Fruit fly (Drosophila melanogaster) whole organism, embryonic: ENCODE measurements around the gene chrb.

Experiments used
- ATbp ChIP-seq: fragments of 200-800 bp; sonication (Bioruptor generic); optimal IDR thresholded peaks from 2 replicates; lab custom pipeline; 2017; ENCODE audit warnings: missing biosample characterization, mild to moderate bottlenecking, missing genetic modification characterization, missing genetic modification reagents
- Blimp-1 ChIP-seq: fragments of 200-800 bp; sonication (Bioruptor generic); optimal IDR thresholded peaks from 3 replicates; lab custom pipeline; 2018; ENCODE audit warnings: missing biosample characterization, missing genetic modification characterization, mild to moderate bottlenecking, moderate library complexity, missing genetic modification reagents
- CG1024 ChIP-seq: fragments of 200-800 bp; sonication (Bioruptor generic); IDR thresholded peaks from 2 replicates; pipeline ENCODE4 v1.3.6; 2022; ENCODE audit warnings: missing biosample characterization, missing genetic modification characterization
- CG10543 ChIP-seq: fragments of 200-800 bp; sonication (Bioruptor generic); optimal IDR thresholded peaks from 3 replicates; lab custom pipeline; 2017; ENCODE audit warnings: missing biosample characterization, mild to moderate bottlenecking, missing genetic modification characterization, moderate library complexity
- CG12104 ChIP-seq: fragments of 200-800 bp; sonication (Bioruptor generic); optimal IDR thresholded peaks from 3 replicates; lab custom pipeline; 2016; ENCODE audit warnings: missing biosample characterization, missing genetic modification characterization
- CG13894 ChIP-seq: fragments of 200-800 bp; sonication (Bioruptor generic); optimal IDR thresholded peaks from 3 replicates; lab custom pipeline; 2018; ENCODE audit warnings: missing biosample characterization, mild to moderate bottlenecking, missing genetic modification characterization, moderate library complexity
- CG14860 ChIP-seq: fragments of 200-800 bp; sonication (Bioruptor generic); IDR thresholded peaks from 3 replicates; pipeline ENCODE4 v1.3.6; 2022; ENCODE audit warnings: missing biosample characterization, missing genetic modification characterization; ENCODE audit not compliant: partially characterized antibody
- CG15073 ChIP-seq: fragments of 200-800 bp; sonication (Bioruptor generic); optimal IDR thresholded peaks from 2 replicates; lab custom pipeline; 2016; ENCODE audit warnings: missing biosample characterization, missing genetic modification characterization
- CG1529 ChIP-seq: fragments of 200-800 bp; sonication (Bioruptor generic); optimal IDR thresholded peaks from 3 replicates; lab custom pipeline; 2018; ENCODE audit warnings: missing biosample characterization, missing genetic modification characterization
- CG15601 ChIP-seq: fragments of 200-800 bp; sonication (Bioruptor generic); optimal IDR thresholded peaks from 3 replicates; lab custom pipeline; 2019; ENCODE audit warnings: missing biosample characterization, mild to moderate bottlenecking, missing genetic modification characterization, moderate library complexity
- CG16815 ChIP-seq: fragments of 200-800 bp; sonication (Bioruptor generic); optimal IDR thresholded peaks from 3 replicates; lab custom pipeline; 2017; ENCODE audit warnings: missing biosample characterization, mild to moderate bottlenecking, missing genetic modification characterization
- CG2199 ChIP-seq: fragments of 200-800 bp; sonication (Bioruptor generic); IDR thresholded peaks from 3 replicates; pipeline ENCODE4 v1.3.6; 2022; ENCODE audit warnings: missing biosample characterization, missing genetic modification characterization
- CG2889 ChIP-seq: fragments of 200-800 bp; sonication (Bioruptor generic); IDR thresholded peaks from 3 replicates; pipeline ENCODE4 v1.3.6; 2022; ENCODE audit warnings: missing biosample characterization, missing genetic modification characterization
- CG31388 ChIP-seq: fragments of 200-800 bp; sonication (Bioruptor generic); optimal IDR thresholded peaks from 2 replicates; lab custom pipeline; 2016; ENCODE audit warnings: missing biosample characterization, missing genetic modification characterization
- CG32532 ChIP-seq: fragments of 200-800 bp; sonication (Bioruptor generic); IDR thresholded peaks from 2 replicates; pipeline ENCODE4 v1.3.6; 2022; ENCODE audit warnings: missing biosample characterization, missing genetic modification characterization
- CG3407 ChIP-seq: fragments of 200-800 bp; sonication (Bioruptor generic); optimal IDR thresholded peaks from 2 replicates; lab custom pipeline; 2018; ENCODE audit warnings: missing biosample characterization, mild to moderate bottlenecking, missing genetic modification characterization
- CG42726 ChIP-seq: fragments of 200-800 bp; sonication (Bioruptor generic); IDR thresholded peaks from 2 replicates; pipeline ENCODE4 v1.3.6; 2022; ENCODE audit warnings: missing biosample characterization, missing genetic modification characterization; ENCODE audit not compliant: partially characterized antibody
- CG6813 ChIP-seq: fragments of 200-800 bp; sonication (Bioruptor generic); optimal IDR thresholded peaks from 2 replicates; lab custom pipeline; 2017; ENCODE audit warnings: missing biosample characterization, missing genetic modification characterization, mild to moderate bottlenecking, moderate library complexity, missing genetic modification reagents
- CG8765 ChIP-seq: fragments of 200-800 bp; sonication (Bioruptor generic); IDR thresholded peaks from 2 replicates; pipeline ENCODE4 v1.3.6; 2022; ENCODE audit warnings: missing biosample characterization, missing genetic modification characterization
- CG9727 ChIP-seq: fragments of 200-800 bp; sonication (Bioruptor generic); optimal IDR thresholded peaks from 3 replicates; lab custom pipeline; 2017; ENCODE audit warnings: missing biosample characterization, mild to moderate bottlenecking, missing genetic modification characterization
- Dip2 ChIP-seq: fragments of 200-800 bp; sonication (Bioruptor generic); IDR thresholded peaks from 2 replicates; pipeline ENCODE4 v1.3.6; 2022; ENCODE audit warnings: missing biosample characterization, missing genetic modification characterization
- Dll ChIP-seq: fragments of 200-800 bp; sonication (Bioruptor generic); IDR thresholded peaks from 4 replicates; pipeline ENCODE4 v1.3.6; 2022; ENCODE audit warnings: missing biosample characterization, missing genetic modification characterization; ENCODE audit not compliant: partially characterized antibody
- E2f1 ChIP-seq: fragments of 200-800 bp; sonication (Bioruptor generic); IDR thresholded peaks from 2 replicates; pipeline ENCODE4 v1.3.6; 2022; ENCODE audit warnings: missing biosample characterization, missing genetic modification characterization
- E2f2 ChIP-seq: fragments of 200-800 bp; sonication (Bioruptor generic); IDR thresholded peaks from 2 replicates; pipeline ENCODE4 v1.3.6; 2022; ENCODE audit warnings: missing biosample characterization, missing genetic modification characterization
- Elba2 ChIP-seq: fragments of 200-800 bp; sonication (Bioruptor generic); optimal IDR thresholded peaks from 3 replicates; lab custom pipeline; 2016; ENCODE audit warnings: missing biosample characterization, missing genetic modification characterization
- H15 ChIP-seq: fragments of 200-800 bp; sonication (Bioruptor generic); IDR thresholded peaks from 3 replicates; pipeline ENCODE4 v1.3.6; 2022; ENCODE audit warnings: missing biosample characterization, missing genetic modification characterization
- Lpt ChIP-seq: fragments of >200 bp; optimal IDR thresholded peaks from 2 replicates; lab custom pipeline; 2018; ENCODE audit warnings: missing biosample characterization, missing genetic modification characterization
- NC2α ChIP-seq: fragments of 200-800 bp; sonication (Bioruptor generic); optimal IDR thresholded peaks from 2 replicates; lab custom pipeline; 2016; ENCODE audit warnings: missing biosample characterization, missing genetic modification characterization
- Stat92E ChIP-seq, 3 experiments: fragments of >200 bp in 2 of 3; fragments of 200-800 bp in 1 of 3; sonication (Bioruptor generic) in 1 of 3; optimal IDR thresholded peaks; 2 replicates each; lab custom pipeline; 2017 to 2019; ENCODE audit warnings: missing biosample characterization in 3 of 3, missing genetic modification characterization in 3 of 3, mild to moderate bottlenecking in 1 of 3, moderate library complexity in 1 of 3
- Xrp1 ChIP-seq: fragments of 200-800 bp; sonication (Bioruptor generic); IDR thresholded peaks from 2 replicates; pipeline ENCODE4 v1.3.6; 2022; ENCODE audit warnings: missing biosample characterization, missing genetic modification characterization
- bowl ChIP-seq: fragments of 200-800 bp; sonication (Bioruptor generic); IDR thresholded peaks from 2 replicates; pipeline ENCODE4 v1.3.6; 2022; ENCODE audit warnings: missing biosample characterization, missing genetic modification characterization
- br ChIP-seq: fragments of >200 bp; optimal IDR thresholded peaks from 2 replicates; lab custom pipeline; 2017
- chinmo ChIP-seq: fragments of 200-800 bp; sonication (Bioruptor generic); IDR thresholded peaks from 4 replicates; pipeline ENCODE4 v1.3.6; 2022; ENCODE audit warnings: missing biosample characterization, missing genetic modification characterization; ENCODE audit not compliant: partially characterized antibody
- dm ChIP-seq: fragments of 200-800 bp; sonication (Bioruptor generic); optimal IDR thresholded peaks from 3 replicates; lab custom pipeline; 2016; ENCODE audit warnings: missing biosample characterization, missing genetic modification characterization
- fru ChIP-seq: fragments of >200 bp; optimal IDR thresholded peaks from 2 replicates; lab custom pipeline; 2017
- gro ChIP-seq: fragments of 200-800 bp; sonication (Bioruptor generic); optimal IDR thresholded peaks from 2 replicates; lab custom pipeline; 2016; ENCODE audit warnings: missing biosample characterization, missing genetic modification characterization
- gsb-n ChIP-seq: fragments of 200-800 bp; sonication (Bioruptor generic); optimal IDR thresholded peaks from 3 replicates; lab custom pipeline; 2018; ENCODE audit warnings: missing biosample characterization, mild to moderate bottlenecking, missing genetic modification characterization
- h ChIP-seq: fragments of >200 bp; optimal IDR thresholded peaks from 2 replicates; lab custom pipeline; 2017
- hbn ChIP-seq: fragments of 200-800 bp; sonication (Bioruptor generic); IDR thresholded peaks from 2 replicates; pipeline ENCODE4 v1.3.6; 2022; ENCODE audit warnings: missing biosample characterization, missing genetic modification characterization; ENCODE audit not compliant: partially characterized antibody
- mld ChIP-seq: fragments of 200-800 bp; sonication (Bioruptor generic); IDR thresholded peaks from 3 replicates; pipeline ENCODE4 v1.3.6; 2022; ENCODE audit warnings: missing biosample characterization, missing genetic modification characterization; ENCODE audit not compliant: partially characterized antibody
- nerfin-1 ChIP-seq: fragments of 200-800 bp; sonication (Bioruptor generic); optimal IDR thresholded peaks from 3 replicates; lab custom pipeline; 2019; ENCODE audit warnings: missing biosample characterization, mild to moderate bottlenecking, missing genetic modification characterization, moderate library complexity
- psq ChIP-seq: fragments of 200-800 bp; sonication (Bioruptor generic); optimal IDR thresholded peaks from 2 replicates; lab custom pipeline; 2017; ENCODE audit warnings: missing biosample characterization, missing genetic modification characterization
- ranshi ChIP-seq: fragments of 200-800 bp; sonication (Bioruptor generic); IDR thresholded peaks from 2 replicates; pipeline ENCODE4 v1.3.6; 2022; ENCODE audit warnings: missing biosample characterization, missing genetic modification characterization
- rib ChIP-seq: fragments of 200-800 bp; sonication (Bioruptor generic); IDR thresholded peaks from 2 replicates; pipeline ENCODE4 v1.3.6; 2022; ENCODE audit warnings: missing biosample characterization, missing genetic modification characterization
- tgo ChIP-seq: fragments of 200-800 bp; sonication (Bioruptor generic); IDR thresholded peaks from 3 replicates; pipeline ENCODE4 v1.3.6; 2022; ENCODE audit warnings: missing biosample characterization, missing genetic modification characterization
- tio ChIP-seq: fragments of 200-800 bp; sonication (Bioruptor generic); optimal IDR thresholded peaks from 2 replicates; lab custom pipeline; 2017; ENCODE audit warnings: missing biosample characterization, missing genetic modification characterization, inconsistent platforms
- trem ChIP-seq: fragments of 200-800 bp; optimal IDR thresholded peaks from 3 replicates; lab custom pipeline; 2019; ENCODE audit warnings: missing biosample characterization, mild to moderate bottlenecking, missing genetic modification characterization, moderate library complexity
- unc-4 ChIP-seq: fragments of 200-800 bp; sonication (Bioruptor generic); IDR thresholded peaks from 2 replicates; pipeline ENCODE4 v1.3.6; 2022; ENCODE audit warnings: missing biosample characterization, missing genetic modification characterization; ENCODE audit not compliant: partially characterized antibody
- unpg ChIP-seq: fragments of 200-800 bp; sonication (Bioruptor generic); optimal IDR thresholded peaks from 3 replicates; lab custom pipeline; 2018; ENCODE audit warnings: missing biosample characterization, mild to moderate bottlenecking, missing genetic modification characterization, moderate library complexity
- vnd ChIP-seq: fragments of 200-800 bp; sonication (Bioruptor generic); IDR thresholded peaks from 3 replicates; pipeline ENCODE4 v1.3.6; 2022; ENCODE audit warnings: missing biosample characterization, missing genetic modification characterization; ENCODE audit not compliant: partially characterized antibody
- zfh1 ChIP-seq: fragments of 200-800 bp; sonication (Bioruptor generic); IDR thresholded peaks from 3 replicates; pipeline ENCODE4 v1.3.6; 2022; ENCODE audit warnings: missing biosample characterization, missing genetic modification characterization

chrb gene

DNA sequence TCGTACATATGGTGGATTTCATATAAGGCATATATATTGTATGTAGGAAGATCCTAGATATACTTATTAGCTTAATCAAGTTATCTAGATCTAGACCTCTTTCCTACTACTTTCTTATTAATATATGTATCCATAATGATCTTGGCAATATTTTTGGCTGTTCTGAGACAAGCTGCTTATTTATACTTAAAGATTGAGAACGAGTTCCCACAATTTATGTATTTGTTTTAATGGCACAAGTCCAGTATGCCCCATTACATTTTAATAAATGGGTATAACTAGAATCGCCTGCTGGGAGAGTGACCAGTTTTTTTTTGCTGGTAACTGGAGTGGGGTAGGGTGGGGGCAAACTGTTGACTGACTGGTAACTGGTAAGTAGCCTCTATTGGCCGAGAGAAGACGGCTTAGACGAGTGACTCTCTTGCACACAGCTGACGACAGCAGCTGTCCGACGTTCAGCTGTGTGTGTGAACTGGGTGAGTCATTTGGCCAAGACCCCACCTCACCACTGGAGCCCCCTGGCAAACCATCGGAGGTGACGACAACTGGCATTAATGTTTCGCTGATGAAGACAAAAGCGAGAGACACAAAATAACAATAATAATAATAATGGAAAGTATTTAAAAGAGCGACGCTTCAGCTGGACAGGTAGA is 49.5 kb downstream of the chrb start (continued):
- no peak for TF ChIP-seq Dip2 (GFP tag; lab: Robert Waterston, UW)
- no peak for TF ChIP-seq rib (GFP tag; lab: Robert Waterston, UW)
- TF ChIP-seq E2f2 (GFP tag; lab: Robert Waterston, UW): no peak
- 0 out of 4 replicates have a peak, but pooled peaks have one; percentile 75 for TF ChIP-seq chinmo (GFP tag; lab: Robert Waterston, UW)
- no peak for TF ChIP-seq tgo (GFP tag; lab: Robert Waterston, UW)
- no peak for TF ChIP-seq zfh1 (GFP tag; lab: Robert Waterston, UW)
- TF ChIP-seq unpg (GFP tag; lab: Kevin White, UChicago): no peak
- TF ChIP-seq CG14860 (GFP tag; lab: Robert Waterston, UW): no peak
- TF ChIP-seq Stat92E (GFP tag; optimal IDR thresholded peaks at IDR 0.05; lab: Kevin White, UChicago): no peak
- no peak for TF ChIP-seq h (lab: Kevin White, UChicago)
- 0 out of 2 replicates have a peak, but pooled peaks have one; percentile 9 for TF ChIP-seq CG32532 (GFP tag; lab: Robert Waterston, UW)
- TF ChIP-seq br: no peak
- TF ChIP-seq psq: no peak
- no peak for TF ChIP-seq CG12104 (GFP tag; lab: Kevin White, UChicago)
- no peak for TF ChIP-seq H15 (GFP tag; lab: Robert Waterston, UW)
- no peak for TF ChIP-seq Elba2 (GFP tag; lab: Kevin White, UChicago)
- TF ChIP-seq bowl (GFP tag; lab: Robert Waterston, UW): no peak
- no peak for TF ChIP-seq CG31388 (GFP tag; lab: Kevin White, UChicago)
- peak; percentile 15 for TF ChIP-seq CG10543 (GFP tag; lab: Kevin White, UChicago)
- TF ChIP-seq ranshi (GFP tag; lab: Robert Waterston, UW): no peak
- TF ChIP-seq CG9727 (GFP tag; lab: Kevin White, UChicago): no peak
- no peak for TF ChIP-seq tio (GFP tag; lab: Kevin White, UChicago)
- no peak for TF ChIP-seq trem
- no peak for TF ChIP-seq mld (GFP tag; lab: Robert Waterston, UW)
- no peak for TF ChIP-seq CG42726 (GFP tag; lab: Robert Waterston, UW)
- TF ChIP-seq hbn (GFP tag; lab: Robert Waterston, UW): no peak
- TF ChIP-seq E2f1 (GFP tag; lab: Robert Waterston, UW): no peak
- no peak for TF ChIP-seq unc-4 (GFP tag; lab: Robert Waterston, UW)
- TF ChIP-seq gro (GFP tag; lab: Kevin White, UChicago): no peak
- no peak for TF ChIP-seq Dll (GFP tag; lab: Robert Waterston, UW)
- TF ChIP-seq CG1529 (GFP tag; lab: Kevin White, UChicago): no peak
- no peak for TF ChIP-seq CG6813
- TF ChIP-seq dm (GFP tag; lab: Kevin White, UChicago): no peak
- peak; percentile 16; the same call in 1 of the 2 replicates for TF ChIP-seq Xrp1 (GFP tag; lab: Robert Waterston, UW)
- TF ChIP-seq vnd (GFP tag; lab: Robert Waterston, UW): no peak
- no peak for TF ChIP-seq gsb-n (tag; lab: Kevin White, UChicago)
- TF ChIP-seq CG1024 (GFP tag; lab: Robert Waterston, UW): no peak
- TF ChIP-seq CG16815 (GFP tag; lab: Kevin White, UChicago): no peak
- TF ChIP-seq Lpt: no peak
- TF ChIP-seq NC2α (GFP tag; lab: Kevin White, UChicago): no peak
- no peak for TF ChIP-seq CG15601 (tag; lab: Kevin White, UChicago)
- TF ChIP-seq fru (lab: Kevin White, UChicago): no peak
- no peak for TF ChIP-seq CG8765 (GFP tag; lab: Robert Waterston, UW)
- TF ChIP-seq CG2889 (GFP tag; lab: Robert Waterston, UW): no peak
- TF ChIP-seq Blimp-1 (GFP tag; lab: Kevin White, UChicago): peak; percentile 0
- no peak for TF ChIP-seq ATbp (GFP tag; lab: Kevin White, UChicago)
- no peak for TF ChIP-seq nerfin-1 (tag; lab: Kevin White, UChicago)
- TF ChIP-seq CG13894: peak; percentile 36
- no peak for TF ChIP-seq CG2199 (GFP tag; lab: Robert Waterston, UW)
- no peak for TF ChIP-seq CG3407 (GFP tag; lab: Kevin White, UChicago)
- no peak for TF ChIP-seq CG15073
